Fruit fly (Drosophila melanogaster) whole organism, embryonic: Measurements from ENCODE around the gene CG32801.
A peak's percentile ranks its signal among the peaks of the same experiment; 100 is the strongest.

Experiments used
- Ada2b ChIP-seq: fragments of 200-800 bp; sonication (Bioruptor generic); IDR thresholded peaks from 2 replicates; pipeline ENCODE4 v1.3.6; 2022; ENCODE audit warnings: missing biosample characterization, missing genetic modification characterization
- Atf3 ChIP-seq: fragments of 200-800 bp; sonication (Bioruptor generic); optimal IDR thresholded peaks from 3 replicates; lab custom pipeline; 2016; ENCODE audit warnings: missing biosample characterization, missing genetic modification characterization
- Atf6 ChIP-seq: fragments of 200-800 bp; sonication (Bioruptor generic); IDR thresholded peaks from 2 replicates; pipeline ENCODE4 v1.3.6; 2022; ENCODE audit warnings: missing biosample characterization, missing genetic modification characterization
- BtbVII ChIP-seq: fragments of 200-800 bp; sonication (Bioruptor generic); optimal IDR thresholded peaks from 3 replicates; lab custom pipeline; 2017; ENCODE audit warnings: missing biosample characterization, mild to moderate bottlenecking, missing genetic modification characterization
- C15 ChIP-seq: fragments of 200-800 bp; sonication (Bioruptor generic); IDR thresholded peaks from 3 replicates; pipeline ENCODE4 v1.3.6; 2022; ENCODE audit warnings: missing biosample characterization, missing genetic modification characterization
- CG10321 ChIP-seq: fragments of 200-800 bp; sonication (Bioruptor generic); IDR thresholded peaks from 2 replicates; pipeline ENCODE4 v1.3.6; 2022; ENCODE audit warnings: missing biosample characterization, missing genetic modification characterization
- CG10366 ChIP-seq: fragments of 200-800 bp; sonication (Bioruptor generic); IDR thresholded peaks from 2 replicates; pipeline ENCODE4 v1.3.6; 2022; ENCODE audit warnings: missing biosample characterization, missing genetic modification characterization
- CG10431 ChIP-seq: fragments of 200-800 bp; sonication (Bioruptor generic); optimal IDR thresholded peaks from 3 replicates; lab custom pipeline; 2018; ENCODE audit warnings: missing biosample characterization, mild to moderate bottlenecking, missing genetic modification characterization
- CG10979 ChIP-seq: fragments of 200-800 bp; sonication (Bioruptor generic); optimal IDR thresholded peaks from 2 replicates; lab custom pipeline; 2018; ENCODE audit warnings: missing biosample characterization, mild to moderate bottlenecking, missing genetic modification characterization, moderate library complexity
- CG11504 ChIP-seq: fragments of 200-800 bp; sonication (Bioruptor generic); optimal IDR thresholded peaks from 3 replicates; lab custom pipeline; 2019; ENCODE audit warnings: missing biosample characterization, mild to moderate bottlenecking, missing genetic modification characterization, moderate library complexity
- CG11723 ChIP-seq: fragments of 200-800 bp; sonication (Bioruptor generic); optimal IDR thresholded peaks from 2 replicates; lab custom pipeline; 2017; ENCODE audit warnings: missing biosample characterization, mild to moderate bottlenecking, missing genetic modification characterization
- CG1529 ChIP-seq: fragments of 200-800 bp; sonication (Bioruptor generic); optimal IDR thresholded peaks from 3 replicates; lab custom pipeline; 2018; ENCODE audit warnings: missing biosample characterization, missing genetic modification characterization
- CG15696 ChIP-seq: fragments of 200-800 bp; sonication (Bioruptor generic); optimal IDR thresholded peaks from 2 replicates; lab custom pipeline; 2019; ENCODE audit warnings: missing biosample characterization, mild to moderate bottlenecking, missing genetic modification characterization, moderate library complexity
- CG1603 ChIP-seq: fragments of 200-800 bp; sonication (Bioruptor generic); optimal IDR thresholded peaks from 2 replicates; lab custom pipeline; 2019; ENCODE audit warnings: missing biosample characterization, mild to moderate bottlenecking, missing genetic modification characterization, moderate library complexity
- CG17912 ChIP-seq: fragments of 200-800 bp; sonication (Bioruptor generic); optimal IDR thresholded peaks from 2 replicates; lab custom pipeline; 2018; ENCODE audit warnings: missing biosample characterization, mild to moderate bottlenecking, missing genetic modification characterization
- CG18599 ChIP-seq: fragments of 200-800 bp; sonication (Bioruptor generic); optimal IDR thresholded peaks from 3 replicates; lab custom pipeline; 2017; ENCODE audit warnings: missing biosample characterization, missing genetic modification characterization, mild to moderate bottlenecking, moderate library complexity, missing genetic modification reagents
- CG2202 ChIP-seq: fragments of 200-800 bp; sonication (Bioruptor generic); optimal IDR thresholded peaks from 2 replicates; lab custom pipeline; 2018; ENCODE audit warnings: missing biosample characterization, mild to moderate bottlenecking, missing genetic modification characterization
- CG2875 ChIP-seq: fragments of 200-800 bp; sonication (Bioruptor generic); optimal IDR thresholded peaks from 2 replicates; lab custom pipeline; 2017; ENCODE audit warnings: missing biosample characterization, mild to moderate bottlenecking, missing genetic modification characterization, missing genetic modification reagents
- CG30431 ChIP-seq: fragments of 200-800 bp; sonication (Bioruptor generic); optimal IDR thresholded peaks from 2 replicates; lab custom pipeline; 2017; ENCODE audit warnings: missing biosample characterization, missing genetic modification characterization
- CG3838 ChIP-seq: fragments of 200-800 bp; sonication (Bioruptor generic); optimal IDR thresholded peaks from 3 replicates; lab custom pipeline; 2016; ENCODE audit warnings: missing biosample characterization, missing genetic modification characterization
- CG6689 ChIP-seq: fragments of 200-800 bp; sonication (Bioruptor generic); IDR thresholded peaks from 2 replicates; pipeline ENCODE4 v1.3.6; 2022; ENCODE audit warnings: missing biosample characterization, missing genetic modification characterization
- CG7271 ChIP-seq: fragments of 200-800 bp; sonication (Bioruptor generic); optimal IDR thresholded peaks from 2 replicates; lab custom pipeline; 2018; ENCODE audit warnings: missing biosample characterization, mild to moderate bottlenecking, missing genetic modification characterization, moderate library complexity
- CG7928 ChIP-seq: fragments of 200-800 bp; sonication (Bioruptor generic); optimal IDR thresholded peaks from 2 replicates; lab custom pipeline; 2017; ENCODE audit warnings: missing biosample characterization, mild to moderate bottlenecking, missing genetic modification characterization
- CG8290 ChIP-seq, 3 experiments: fragments of 200-800 bp; sonication (Bioruptor generic); optimal IDR thresholded peaks; 2 replicates each; lab custom pipeline; 2016 to 2019; ENCODE audit warnings: missing biosample characterization in 3 of 3, missing genetic modification characterization in 3 of 3, mild to moderate bottlenecking in 2 of 3, moderate library complexity in 1 of 3
- CTCF ChIP-seq: fragments of 200-800 bp; sonication (Bioruptor generic); optimal IDR thresholded peaks from 2 replicates; lab custom pipeline; 2017; ENCODE audit warnings: missing biosample characterization, mild to moderate bottlenecking, missing genetic modification characterization, moderate library complexity
- CrebB ChIP-seq: fragments of 200-800 bp; sonication (Bioruptor generic); optimal IDR thresholded peaks from 3 replicates; lab custom pipeline; 2018; ENCODE audit warnings: missing biosample characterization, mild to moderate bottlenecking, missing genetic modification characterization
- Dip2 ChIP-seq: fragments of 200-800 bp; sonication (Bioruptor generic); IDR thresholded peaks from 2 replicates; pipeline ENCODE4 v1.3.6; 2022; ENCODE audit warnings: missing biosample characterization, missing genetic modification characterization
- Dll ChIP-seq: fragments of 200-800 bp; sonication (Bioruptor generic); IDR thresholded peaks from 4 replicates; pipeline ENCODE4 v1.3.6; 2022; ENCODE audit warnings: missing biosample characterization, missing genetic modification characterization; ENCODE audit not compliant: partially characterized antibody
- HHEX ChIP-seq: fragments of 200-800 bp; sonication (Bioruptor generic); optimal IDR thresholded peaks from 3 replicates; lab custom pipeline; 2017; ENCODE audit warnings: missing biosample characterization, mild to moderate bottlenecking, missing genetic modification characterization, missing genetic modification reagents
- HLH3B ChIP-seq: fragments of 200-800 bp; sonication (Bioruptor generic); IDR thresholded peaks from 2 replicates; pipeline ENCODE4 v1.3.6; 2022; ENCODE audit warnings: missing biosample characterization, missing genetic modification characterization
- HLHmδ ChIP-seq: fragments of 200-800 bp; sonication (Bioruptor generic); optimal IDR thresholded peaks from 2 replicates; lab custom pipeline; 2018; ENCODE audit warnings: missing biosample characterization, mild to moderate bottlenecking, missing genetic modification characterization, moderate library complexity
- Hr51 ChIP-seq, 2 experiments: fragments of 200-800 bp; sonication (Bioruptor generic); optimal IDR thresholded peaks; 2 replicates in 1 of 2; 3 replicates in 1 of 2; lab custom pipeline; 2016 to 2018; ENCODE audit warnings: missing biosample characterization in 2 of 2, missing genetic modification characterization in 2 of 2, mild to moderate bottlenecking in 1 of 2, moderate library complexity in 1 of 2
- Max ChIP-seq: fragments of 200-800 bp; sonication (Bioruptor generic); optimal IDR thresholded peaks from 2 replicates; lab custom pipeline; 2016; ENCODE audit warnings: missing biosample characterization, mild to moderate bottlenecking, missing genetic modification characterization
- NC2β ChIP-seq: fragments of 200-800 bp; sonication (Bioruptor generic); optimal IDR thresholded peaks from 2 replicates; lab custom pipeline; 2016; ENCODE audit warnings: missing biosample characterization, missing genetic modification characterization
- NK7.1 ChIP-seq: fragments of 200-800 bp; sonication (Bioruptor generic); optimal IDR thresholded peaks from 3 replicates; lab custom pipeline; 2016; ENCODE audit warnings: missing biosample characterization, missing genetic modification characterization
- Spps ChIP-seq: fragments of 200-800 bp; sonication (Bioruptor generic); optimal IDR thresholded peaks from 2 replicates; lab custom pipeline; 2018; ENCODE audit warnings: missing biosample characterization, mild to moderate bottlenecking, missing genetic modification characterization
- abd-A ChIP-seq: fragments of 200-800 bp; sonication (Bioruptor generic); optimal IDR thresholded peaks from 3 replicates; lab custom pipeline; 2019; ENCODE audit warnings: missing biosample characterization, mild to moderate bottlenecking, missing genetic modification characterization, moderate library complexity
- amos ChIP-seq: fragments of 200-800 bp; sonication (Bioruptor generic); IDR thresholded peaks from 2 replicates; pipeline ENCODE4 v1.3.6; 2022; ENCODE audit warnings: missing biosample characterization, missing genetic modification characterization; ENCODE audit not compliant: partially characterized antibody
- dan ChIP-seq: fragments of 200-800 bp; sonication (Bioruptor generic); IDR thresholded peaks from 2 replicates; pipeline ENCODE4 v1.3.6; 2022; ENCODE audit warnings: missing biosample characterization, missing genetic modification characterization
- ems ChIP-seq: fragments of 200-800 bp; sonication (Bioruptor generic); optimal IDR thresholded peaks from 3 replicates; lab custom pipeline; 2016; ENCODE audit warnings: missing biosample characterization, missing genetic modification characterization
- gro ChIP-seq: fragments of 200-800 bp; sonication (Bioruptor generic); optimal IDR thresholded peaks from 2 replicates; lab custom pipeline; 2016; ENCODE audit warnings: missing biosample characterization, missing genetic modification characterization
- ham ChIP-seq: fragments of 200-800 bp; sonication (Bioruptor generic); IDR thresholded peaks from 2 replicates; pipeline ENCODE4 v1.3.6; 2022; ENCODE audit warnings: missing biosample characterization, missing genetic modification characterization
- lmd ChIP-seq: fragments of 200-800 bp; sonication (Bioruptor generic); IDR thresholded peaks from 2 replicates; pipeline ENCODE4 v1.3.6; 2022; ENCODE audit warnings: missing biosample characterization, missing genetic modification characterization
- nau ChIP-seq: fragments of 200-800 bp; sonication (Bioruptor generic); optimal IDR thresholded peaks from 3 replicates; lab custom pipeline; 2017; ENCODE audit warnings: missing biosample characterization, mild to moderate bottlenecking, missing genetic modification characterization, missing genetic modification reagents
- onecut ChIP-seq: fragments of 200-800 bp; sonication (Bioruptor generic); IDR thresholded peaks from 2 replicates; pipeline ENCODE4 v1.3.6; 2022; ENCODE audit warnings: missing biosample characterization, missing genetic modification characterization
- rib ChIP-seq: fragments of 200-800 bp; sonication (Bioruptor generic); IDR thresholded peaks from 2 replicates; pipeline ENCODE4 v1.3.6; 2022; ENCODE audit warnings: missing biosample characterization, missing genetic modification characterization
- scrt ChIP-seq: fragments of 200-800 bp; sonication (Bioruptor generic); optimal IDR thresholded peaks from 2 replicates; lab custom pipeline; 2018; ENCODE audit warnings: missing biosample characterization, mild to moderate bottlenecking, missing genetic modification characterization, moderate library complexity
- stc ChIP-seq: fragments of 200-800 bp; sonication (Bioruptor generic); IDR thresholded peaks from 2 replicates; pipeline ENCODE4 v1.3.6; 2022; ENCODE audit warnings: missing biosample characterization, missing genetic modification characterization
- twi ChIP-seq: fragments of 200-800 bp; optimal IDR thresholded peaks from 2 replicates; lab custom pipeline; 2019; ENCODE audit warnings: missing biosample characterization, mild to moderate bottlenecking, missing genetic modification characterization, moderate library complexity

CG32801 gene

DNA sequence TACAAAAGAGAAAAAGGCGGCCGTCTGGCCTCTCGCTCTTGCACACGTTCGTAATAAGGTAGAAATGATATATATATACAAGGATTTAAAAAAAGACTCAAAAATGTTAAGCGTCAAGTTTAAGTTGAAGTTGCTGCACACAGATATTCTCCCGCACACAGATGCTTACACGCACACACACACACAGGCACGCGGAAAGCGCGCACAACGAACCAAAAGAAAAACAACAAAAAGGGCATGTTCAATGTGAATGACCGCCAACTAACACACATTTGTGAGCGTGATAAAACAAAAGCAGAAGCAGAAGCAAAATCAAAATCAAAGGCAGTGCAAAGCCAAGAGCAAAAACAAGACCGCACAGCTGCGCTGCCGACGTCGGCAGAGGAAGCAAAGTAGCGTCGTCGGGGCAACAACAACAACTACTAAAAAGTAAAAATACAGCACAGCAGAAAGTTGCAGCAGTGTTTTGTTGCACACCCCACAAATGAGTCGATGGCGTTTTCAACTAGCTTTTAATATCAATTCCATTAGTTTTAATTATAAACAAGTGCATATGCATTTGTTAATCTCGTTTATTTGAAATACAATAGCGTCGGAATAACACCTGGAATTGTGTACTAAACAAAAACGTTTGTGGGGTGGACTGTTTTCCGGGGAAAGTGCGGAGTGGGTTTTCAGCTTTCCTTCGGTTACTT lies 44.3 kb upstream of the CG32801 start (continued):
- TF ChIP-seq Atf3 (peak; percentile 95), CrebB (tag; lab: Kevin White, UChicago) (peak; percentile 93), Ada2b (peak; percentile 92), BtbVII (GFP tag; lab: Kevin White, UChicago) (peak; percentile 90), CTCF (GFP tag; lab: Kevin White, UChicago) (peak; percentile 71), NK7.1 (GFP tag; lab: Kevin White, UChicago) (peak; percentile 88), CG3838 (peak; percentile 85), HHEX (peak; percentile 96), lmd (GFP tag; lab: Robert Waterston, UW) (peak; percentile 95), abd-A (peak; percentile 28), ham (GFP tag; lab: Robert Waterston, UW) (peak; percentile 63; the same call in 1 of the 2 replicates), CG10366 (GFP tag; lab: Robert Waterston, UW) (peak; percentile 95), CG11504 (peak; percentile 96), HLH3B (GFP tag; lab: Robert Waterston, UW) (peak; percentile 95), HLHmδ (GFP tag; lab: Kevin White, UChicago) (no peak), twi (tag; lab: Kevin White, UChicago) (peak; percentile 93), CG7928 (GFP tag; lab: Kevin White, UChicago) (peak; percentile 45), CG30431 (GFP tag; lab: Kevin White, UChicago) (peak; percentile 97), Dll (GFP tag; lab: Robert Waterston, UW) (no peak), Atf6 (peak; percentile 89), CG18599 (GFP tag; lab: Kevin White, UChicago) (peak; percentile 94), Spps (tag; lab: Kevin White, UChicago) (peak; percentile 98), CG10321 (GFP tag; lab: Robert Waterston, UW) (peak; percentile 68), NC2β (peak; percentile 97), dan (GFP tag; lab: Robert Waterston, UW) (peak; percentile 85), rib (GFP tag; lab: Robert Waterston, UW) (peak; percentile 73), C15 (GFP tag; lab: Robert Waterston, UW) (peak; percentile 85; the same call in 2 of the 3 replicates), Hr51 (GFP tag; optimal IDR thresholded peaks at IDR 0.05; lab: Kevin White, UChicago) (peak; percentile 93 to 94), onecut (GFP tag; lab: Robert Waterston, UW) (peak; percentile 93), stc (GFP tag; lab: Robert Waterston, UW) (peak; percentile 96), CG17912 (GFP tag; lab: Kevin White, UChicago) (peak; percentile 76), CG6689 (GFP tag; lab: Robert Waterston, UW) (peak; percentile 97), CG10431 (GFP tag; lab: Kevin White, UChicago) (peak; percentile 97), amos (GFP tag; lab: Robert Waterston, UW) (no peak), CG15696 (peak; percentile 97), scrt (peak; percentile 88), CG1603 (tag; lab: Kevin White, UChicago) (peak; percentile 98), nau (peak; percentile 93), CG7271 (peak; percentile 94), Max (GFP tag; lab: Kevin White, UChicago) (peak; percentile 93), CG10979 (peak; percentile 99), CG11723 (GFP tag; lab: Kevin White, UChicago) (peak; percentile 95), CG8290 (GFP tag; optimal IDR thresholded peaks at IDR 0.05; lab: Kevin White, UChicago) (peak; percentile 94), CG8290 (tag; optimal IDR thresholded peaks at IDR 0.05; lab: Kevin White, UChicago) (peak; percentile 94 to 96), gro (GFP tag; lab: Kevin White, UChicago) (peak; percentile 71), CG1529 (GFP tag; lab: Kevin White, UChicago) (peak; percentile 99), CG2202 (tag; lab: Kevin White, UChicago) (peak; percentile 98), ems (GFP tag; lab: Kevin White, UChicago) (peak; percentile 95), CG2875 (GFP tag; lab: Kevin White, UChicago) (peak; percentile 98), Dip2 (peak; percentile 21; the same call in 1 of the 2 replicates)
